Worm (Caenorhabditis elegans) whole organism, late embryonic: ENCODE results near the gene nhr-236.

Source experiments
- T23F11.4 ChIP-seq: fragments of 200-800 bp; sonication (Bioruptor generic); optimal IDR thresholded peaks from 2 replicates; lab custom pipeline; 2018; ENCODE audit warnings: mild to moderate bottlenecking, missing genetic modification characterization, missing compliant biosample characterization
- dve-1 ChIP-seq: sonication (generic microtip); optimal IDR thresholded peaks from 2 replicates; lab custom pipeline; 2017; ENCODE audit warnings: antibody characterized with exemption, mild to moderate bottlenecking, missing genetic modification characterization, missing compliant biosample characterization
- ets-4 ChIP-seq: sonication (generic microtip); optimal IDR thresholded peaks from 2 replicates; lab custom pipeline; 2016; ENCODE audit warnings: missing genetic modification characterization, missing compliant biosample characterization
- pqm-1 ChIP-seq: sonication (generic microtip); optimal IDR thresholded peaks from 2 replicates; lab custom pipeline; 2016; ENCODE audit warnings: missing genetic modification characterization, missing compliant biosample characterization
- unc-55 ChIP-seq: sonication (generic microtip); optimal IDR thresholded peaks from 2 replicates; lab custom pipeline; 2017; ENCODE audit warnings: missing biosample characterization, missing genetic modification reagents, missing genetic modification characterization

DNA sequence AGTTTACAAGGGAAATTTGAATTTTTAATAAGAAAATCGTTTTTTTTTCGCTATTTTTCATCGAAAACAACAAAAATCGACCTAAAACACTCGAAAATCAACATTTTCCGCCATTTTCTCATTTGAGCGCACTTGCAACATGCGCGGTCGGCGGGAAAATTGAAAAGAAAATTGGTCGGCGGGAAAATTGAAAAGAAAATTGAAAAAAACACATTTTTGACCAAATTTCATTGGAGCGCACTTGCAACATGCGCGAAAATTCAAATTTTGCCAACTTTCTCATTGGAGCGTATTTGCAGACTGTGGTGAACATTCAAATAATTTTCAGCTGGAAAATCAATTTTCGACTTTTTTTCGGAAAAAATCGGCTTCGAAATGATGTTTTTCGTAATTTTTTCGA, 17.9 kb downstream of the nhr-236 start:
- TF ChIP-seq unc-55 (GFP tag; lab: Kevin White, UChicago) (no peak), T23F11.4 (no peak), pqm-1 (no peak), ets-4 (no peak), dve-1 (no peak)
